Fruit fly (Drosophila melanogaster) whole organism, embryonic: ENCODE measurements around the gene Ir31a.
A peak's percentile ranks its signal among the peaks of the same experiment; 100 is the strongest.

ENCODE experiments used
- Asciz ChIP-seq: fragments of 200-800 bp; sonication (Bioruptor generic); optimal IDR thresholded peaks from 2 replicates; lab custom pipeline; 2017; ENCODE audit warnings: missing biosample characterization, mild to moderate bottlenecking, missing genetic modification characterization, missing genetic modification reagents
- CG10979 ChIP-seq: fragments of 200-800 bp; sonication (Bioruptor generic); optimal IDR thresholded peaks from 2 replicates; lab custom pipeline; 2018; ENCODE audit warnings: missing biosample characterization, mild to moderate bottlenecking, missing genetic modification characterization, moderate library complexity
- CG11085 ChIP-seq: fragments of 200-800 bp; sonication (Bioruptor generic); IDR thresholded peaks from 2 replicates; pipeline ENCODE4 v1.3.6; 2022; ENCODE audit warnings: missing biosample characterization, missing genetic modification characterization
- CG11504 ChIP-seq: fragments of 200-800 bp; sonication (Bioruptor generic); optimal IDR thresholded peaks from 3 replicates; lab custom pipeline; 2019; ENCODE audit warnings: missing biosample characterization, mild to moderate bottlenecking, missing genetic modification characterization, moderate library complexity
- CG11560 ChIP-seq: fragments of 200-800 bp; sonication (Bioruptor generic); IDR thresholded peaks from 3 replicates; pipeline ENCODE4 v1.3.6; 2022; ENCODE audit warnings: missing biosample characterization, missing genetic modification characterization
- CG13123 ChIP-seq: fragments of 200-800 bp; sonication (Bioruptor generic); optimal IDR thresholded peaks from 2 replicates; lab custom pipeline; 2016; ENCODE audit warnings: missing biosample characterization, missing genetic modification characterization
- CG13775 ChIP-seq: fragments of 200-800 bp; sonication (Bioruptor generic); optimal IDR thresholded peaks from 3 replicates; lab custom pipeline; 2017; ENCODE audit warnings: missing biosample characterization, mild to moderate bottlenecking, missing genetic modification characterization
- CG13894 ChIP-seq: fragments of 200-800 bp; sonication (Bioruptor generic); optimal IDR thresholded peaks from 3 replicates; lab custom pipeline; 2018; ENCODE audit warnings: missing biosample characterization, mild to moderate bottlenecking, missing genetic modification characterization, moderate library complexity
- CG14014 ChIP-seq: fragments of 200-800 bp; sonication (Bioruptor generic); IDR thresholded peaks from 2 replicates; pipeline ENCODE4 v1.3.6; 2022; ENCODE audit warnings: missing biosample characterization, missing genetic modification characterization
- CG17612 ChIP-seq: fragments of 200-800 bp; sonication (Bioruptor generic); IDR thresholded peaks from 2 replicates; pipeline ENCODE4 v1.3.6; 2022; ENCODE audit warnings: missing biosample characterization, missing genetic modification characterization
- CG2889 ChIP-seq: fragments of 200-800 bp; sonication (Bioruptor generic); IDR thresholded peaks from 3 replicates; pipeline ENCODE4 v1.3.6; 2022; ENCODE audit warnings: missing biosample characterization, missing genetic modification characterization
- CG30431 ChIP-seq: fragments of 200-800 bp; sonication (Bioruptor generic); optimal IDR thresholded peaks from 2 replicates; lab custom pipeline; 2017; ENCODE audit warnings: missing biosample characterization, missing genetic modification characterization
- CG31224 ChIP-seq: fragments of 200-800 bp; sonication (Bioruptor generic); IDR thresholded peaks from 2 replicates; pipeline ENCODE4 v1.3.6; 2022; ENCODE audit warnings: missing biosample characterization, missing genetic modification characterization
- CG33557 ChIP-seq: fragments of 200-800 bp; sonication (Bioruptor generic); optimal IDR thresholded peaks from 2 replicates; lab custom pipeline; 2019; ENCODE audit warnings: missing biosample characterization, mild to moderate bottlenecking, missing genetic modification characterization, moderate library complexity
- CG4820 ChIP-seq: fragments of 200-800 bp; sonication (Bioruptor generic); optimal IDR thresholded peaks from 3 replicates; lab custom pipeline; 2016; ENCODE audit warnings: missing biosample characterization, missing genetic modification characterization
- CG5245 ChIP-seq: fragments of 200-800 bp; sonication (Bioruptor generic); optimal IDR thresholded peaks from 3 replicates; lab custom pipeline; 2016; ENCODE audit warnings: missing biosample characterization, missing genetic modification characterization
- CG6689 ChIP-seq: fragments of 200-800 bp; sonication (Bioruptor generic); IDR thresholded peaks from 2 replicates; pipeline ENCODE4 v1.3.6; 2022; ENCODE audit warnings: missing biosample characterization, missing genetic modification characterization
- CG7963 ChIP-seq: fragments of 200-800 bp; sonication (Bioruptor generic); IDR thresholded peaks from 3 replicates; pipeline ENCODE4 v1.3.6; 2022; ENCODE audit warnings: missing biosample characterization, missing genetic modification characterization; ENCODE audit not compliant: partially characterized antibody
- CG8290 ChIP-seq, 3 experiments: fragments of 200-800 bp; sonication (Bioruptor generic); optimal IDR thresholded peaks; 2 replicates each; lab custom pipeline; 2016 to 2019; ENCODE audit warnings: missing biosample characterization in 3 of 3, missing genetic modification characterization in 3 of 3, mild to moderate bottlenecking in 2 of 3, moderate library complexity in 1 of 3
- CG8388 ChIP-seq: fragments of 200-800 bp; sonication (Bioruptor generic); optimal IDR thresholded peaks from 2 replicates; lab custom pipeline; 2019; ENCODE audit warnings: missing biosample characterization, mild to moderate bottlenecking, missing genetic modification characterization, moderate library complexity
- CG8765 ChIP-seq: fragments of 200-800 bp; sonication (Bioruptor generic); IDR thresholded peaks from 2 replicates; pipeline ENCODE4 v1.3.6; 2022; ENCODE audit warnings: missing biosample characterization, missing genetic modification characterization
- CG9797 ChIP-seq: fragments of 200-800 bp; sonication (Bioruptor generic); optimal IDR thresholded peaks from 3 replicates; lab custom pipeline; 2018; ENCODE audit warnings: missing biosample characterization, mild to moderate bottlenecking, missing genetic modification characterization
- CG9817 ChIP-seq: fragments of 200-800 bp; sonication (Bioruptor generic); optimal IDR thresholded peaks from 2 replicates; lab custom pipeline; 2018; ENCODE audit warnings: missing biosample characterization, mild to moderate bottlenecking, missing genetic modification characterization, moderate library complexity
- CoRest ChIP-seq: fragments of 200-800 bp; sonication (Bioruptor generic); optimal IDR thresholded peaks from 3 replicates; lab custom pipeline; 2018; ENCODE audit warnings: missing biosample characterization, mild to moderate bottlenecking, missing genetic modification characterization, moderate library complexity
- D ChIP-seq, 2 experiments: fragments of 200-800 bp in 1 of 2; fragments of >200 bp in 1 of 2; sonication (Bioruptor generic) in 1 of 2; optimal IDR thresholded peaks; 2 replicates in 1 of 2; 3 replicates in 1 of 2; lab custom pipeline; 2017; ENCODE audit warnings: mild to moderate bottlenecking in 1 of 2, missing biosample characterization in 1 of 2, missing genetic modification characterization in 1 of 2, missing genetic modification reagents in 1 of 2
- Dfd ChIP-seq, 2 experiments: fragments of >200 bp; optimal IDR thresholded peaks; 2 replicates each; lab custom pipeline; 2017; ENCODE audit warnings: missing biosample characterization in 2 of 2, missing genetic modification characterization in 2 of 2
- Jarid2 ChIP-seq: fragments of 200-800 bp; sonication (Bioruptor generic); optimal IDR thresholded peaks from 3 replicates; lab custom pipeline; 2017; ENCODE audit warnings: mild to moderate bottlenecking, missing biosample characterization, missing genetic modification reagents, missing genetic modification characterization
- MTF-1 ChIP-seq: fragments of 200-800 bp; sonication (Bioruptor generic); optimal IDR thresholded peaks from 2 replicates; lab custom pipeline; 2018; ENCODE audit warnings: missing biosample characterization, mild to moderate bottlenecking, missing genetic modification characterization, borderline replicate concordance
- Mad ChIP-seq: fragments of 200-800 bp; sonication (Bioruptor generic); optimal IDR thresholded peaks from 2 replicates; lab custom pipeline; 2016; ENCODE audit warnings: missing biosample characterization, missing genetic modification characterization
- Rfx ChIP-seq: fragments of 200-800 bp; sonication (Bioruptor generic); IDR thresholded peaks from 2 replicates; pipeline ENCODE4 v1.3.6; 2022; ENCODE audit warnings: missing biosample characterization, missing genetic modification characterization
- Sin3A ChIP-seq: fragments of >200 bp; optimal IDR thresholded peaks from 2 replicates; lab custom pipeline; 2018
- Six4 ChIP-seq: fragments of 200-800 bp; sonication (Bioruptor generic); optimal IDR thresholded peaks from 2 replicates; lab custom pipeline; 2016; ENCODE audit warnings: missing biosample characterization, missing genetic modification characterization
- ap ChIP-seq: fragments of 200-800 bp; sonication (Bioruptor generic); IDR thresholded peaks from 2 replicates; pipeline ENCODE4 v1.3.6; 2022; ENCODE audit warnings: missing biosample characterization, missing genetic modification characterization
- bcd ChIP-seq: fragments of 200-800 bp; sonication (Bioruptor generic); optimal IDR thresholded peaks from 2 replicates; lab custom pipeline; 2017; ENCODE audit warnings: missing biosample characterization, mild to moderate bottlenecking, missing genetic modification characterization
- chm ChIP-seq: fragments of 200-800 bp; sonication (Bioruptor generic); IDR thresholded peaks from 2 replicates; pipeline ENCODE4 v1.3.6; 2022; ENCODE audit warnings: missing biosample characterization, missing genetic modification characterization
- crp ChIP-seq, 2 experiments: fragments of 200-800 bp; sonication (Bioruptor generic); optimal IDR thresholded peaks; 2 replicates in 1 of 2; 3 replicates in 1 of 2; lab custom pipeline; 2017; ENCODE audit warnings: missing biosample characterization in 2 of 2, missing genetic modification characterization in 2 of 2, mild to moderate bottlenecking in 1 of 2, moderate library complexity in 1 of 2
- dmrt99B ChIP-seq: fragments of 200-800 bp; sonication (Bioruptor generic); optimal IDR thresholded peaks from 2 replicates; lab custom pipeline; 2018; ENCODE audit warnings: missing biosample characterization, mild to moderate bottlenecking, missing genetic modification characterization, moderate library complexity
- ewg ChIP-seq: fragments of 200-800 bp; sonication (Bioruptor generic); optimal IDR thresholded peaks from 3 replicates; lab custom pipeline; 2017; ENCODE audit warnings: mild to moderate bottlenecking, missing biosample characterization, missing genetic modification reagents, missing genetic modification characterization
- fd3F ChIP-seq: fragments of 200-800 bp; sonication (Bioruptor generic); optimal IDR thresholded peaks from 2 replicates; lab custom pipeline; 2018; ENCODE audit warnings: missing biosample characterization, mild to moderate bottlenecking, missing genetic modification characterization, moderate library complexity
- her ChIP-seq: fragments of 200-800 bp; sonication (Bioruptor generic); optimal IDR thresholded peaks from 2 replicates; lab custom pipeline; 2016; ENCODE audit warnings: missing biosample characterization, missing genetic modification characterization
- nerfin-1 ChIP-seq: fragments of 200-800 bp; sonication (Bioruptor generic); optimal IDR thresholded peaks from 3 replicates; lab custom pipeline; 2019; ENCODE audit warnings: missing biosample characterization, mild to moderate bottlenecking, missing genetic modification characterization, moderate library complexity
- peb ChIP-seq: fragments of 200-800 bp; sonication (Bioruptor generic); IDR thresholded peaks from 2 replicates; pipeline ENCODE4 v1.3.6; 2022; ENCODE audit warnings: missing biosample characterization, missing genetic modification characterization
- phol ChIP-seq: fragments of 200-800 bp; sonication (Bioruptor generic); optimal IDR thresholded peaks from 3 replicates; lab custom pipeline; 2018; ENCODE audit warnings: missing biosample characterization, mild to moderate bottlenecking, missing genetic modification characterization, moderate library complexity
- pros ChIP-seq: fragments of 200-800 bp; sonication (Bioruptor generic); optimal IDR thresholded peaks from 3 replicates; lab custom pipeline; 2019; ENCODE audit warnings: missing biosample characterization, mild to moderate bottlenecking, missing genetic modification characterization, moderate library complexity
- ro ChIP-seq: fragments of 200-800 bp; sonication (Bioruptor generic); IDR thresholded peaks from 2 replicates; pipeline ENCODE4 v1.3.6; 2022; ENCODE audit warnings: missing biosample characterization, missing genetic modification characterization
- sens ChIP-seq: fragments of 200-800 bp; sonication (Bioruptor generic); peaks from one replicate; lab custom pipeline; 2016; ENCODE audit warnings: missing biosample characterization, missing genetic modification characterization
- slp2 ChIP-seq: fragments of 200-800 bp; sonication (Bioruptor generic); optimal IDR thresholded peaks from 2 replicates; lab custom pipeline; 2016; ENCODE audit warnings: missing biosample characterization, missing genetic modification characterization
- zfh1 ChIP-seq: fragments of 200-800 bp; sonication (Bioruptor generic); IDR thresholded peaks from 3 replicates; pipeline ENCODE4 v1.3.6; 2022; ENCODE audit warnings: missing biosample characterization, missing genetic modification characterization

Gene Ir31a

DNA sequence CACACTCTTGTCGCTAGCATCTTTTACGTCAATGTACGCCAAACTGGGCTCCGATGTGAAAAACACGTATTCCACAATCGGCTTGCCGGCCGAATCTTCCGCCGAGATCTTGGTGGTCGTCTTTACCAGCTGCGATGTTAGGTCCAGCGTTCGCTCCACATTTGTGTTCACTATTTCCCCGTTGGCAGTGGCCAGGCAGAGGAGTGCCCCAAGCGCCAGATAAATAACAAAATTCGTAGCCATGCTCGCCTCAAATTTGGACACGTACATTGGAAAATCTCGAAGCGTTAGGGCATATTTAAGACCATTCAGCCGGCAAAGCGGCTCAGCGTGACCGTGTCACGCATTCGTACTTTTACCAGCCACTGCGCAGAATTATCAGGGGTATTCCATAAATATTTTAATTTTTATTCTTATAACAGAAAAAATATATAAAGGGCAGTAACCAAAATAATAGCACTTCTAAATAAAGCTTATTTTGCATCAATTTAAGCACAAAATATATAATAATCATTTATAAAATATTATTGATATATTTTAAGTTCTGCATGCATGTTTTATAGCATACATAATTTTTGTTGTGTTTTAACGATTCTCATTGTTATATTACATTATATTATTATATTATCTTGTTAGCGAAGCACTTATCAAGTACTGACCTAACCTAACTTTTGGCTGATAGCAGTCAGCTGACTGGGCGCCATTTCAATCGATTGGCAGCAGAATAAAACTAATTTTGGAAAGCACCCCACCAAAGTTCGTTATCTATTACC is 29.7 kb upstream of the Ir31a start, which contains the start of the genes CG33303 and dpr19 (continued):
- peak; percentile 34; the same call in 1 of the 2 replicates for TF ChIP-seq CG14014 (GFP tag; lab: Robert Waterston, UW)
- no peak for TF ChIP-seq CG8765 (GFP tag; lab: Robert Waterston, UW)
- no peak for TF ChIP-seq Sin3A
- TF ChIP-seq bcd = peak; percentile 65
- TF ChIP-seq CG11560 (tag; lab: Robert Waterston, UW) = no peak
- TF ChIP-seq slp2 (GFP tag; lab: Kevin White, UChicago) = no peak
- no peak for TF ChIP-seq CG2889 (GFP tag; lab: Robert Waterston, UW)
- TF ChIP-seq Jarid2 (GFP tag; lab: Kevin White, UChicago) = no peak
- no peak for TF ChIP-seq CG17612 (GFP tag; lab: Robert Waterston, UW)
- peak; percentile 80 for TF ChIP-seq dmrt99B (tag; lab: Kevin White, UChicago)
- peak; percentile 26 for TF ChIP-seq pros (GFP tag; lab: Kevin White, UChicago)
- TF ChIP-seq Asciz (GFP tag; lab: Kevin White, UChicago) = peak; percentile 9
- no peak for TF ChIP-seq D (optimal IDR thresholded peaks at IDR 0.05; lab: Kevin White, UChicago)
- TF ChIP-seq D (GFP tag; optimal IDR thresholded peaks at IDR 0.05; lab: Kevin White, UChicago) = peak; percentile 49
- peak; percentile 50 for TF ChIP-seq CG13123 (GFP tag; lab: Kevin White, UChicago)
- TF ChIP-seq CG6689 (GFP tag; lab: Robert Waterston, UW) = peak; percentile 68
- peak; percentile 74 for TF ChIP-seq CG33557 (GFP tag; lab: Kevin White, UChicago)
- TF ChIP-seq CG11085 (GFP tag; lab: Robert Waterston, UW) = no peak
- TF ChIP-seq nerfin-1 = peak; percentile 76
- TF ChIP-seq ewg = peak; percentile 31
- peak; percentile 72 for TF ChIP-seq CG13894
- TF ChIP-seq chm (GFP tag; lab: Robert Waterston, UW) = no peak; the same call in 1 of the 2 replicates
- TF ChIP-seq Rfx (GFP tag; lab: Robert Waterston, UW) = peak; percentile 72
- no peak for TF ChIP-seq ro (GFP tag; lab: Robert Waterston, UW)
- TF ChIP-seq CG8388 = peak; percentile 86
- TF ChIP-seq sens (GFP tag; lab: Kevin White, UChicago) = no peak
- peak; percentile 41; the same call in 1 of the 2 replicates for TF ChIP-seq CG31224 (GFP tag; lab: Robert Waterston, UW)
- peak; percentile 71 for TF ChIP-seq CG13775 (GFP tag; lab: Kevin White, UChicago)
- TF ChIP-seq crp (GFP tag; optimal IDR thresholded peaks at IDR 0.05; lab: Kevin White, UChicago) = peak in 1 of 2 experiments; percentile 79
- TF ChIP-seq zfh1 = 0 out of 3 replicates have a peak, but pooled peaks have one; percentile 31
- TF ChIP-seq her = no peak
- TF ChIP-seq Dfd (GFP tag; optimal IDR thresholded peaks at IDR 0.05; lab: Kevin White, UChicago) = no peak
- TF ChIP-seq Six4 (GFP tag; lab: Kevin White, UChicago) = peak; percentile 47
- TF ChIP-seq CG5245 (GFP tag; lab: Kevin White, UChicago) = no peak
- no peak for TF ChIP-seq CG7963 (GFP tag; lab: Robert Waterston, UW)
- TF ChIP-seq peb (GFP tag; lab: Robert Waterston, UW) = no peak
- peak; percentile 83 for TF ChIP-seq CoRest (tag; lab: Kevin White, UChicago)
- TF ChIP-seq CG30431 (GFP tag; lab: Kevin White, UChicago) = no peak
- TF ChIP-seq CG4820 = peak; percentile 41
- TF ChIP-seq CG9797 = peak; percentile 80
- peak; percentile 67 for TF ChIP-seq ap (GFP tag; lab: Robert Waterston, UW)
- peak; percentile 58 for TF ChIP-seq fd3F (GFP tag; lab: Kevin White, UChicago)
- no peak for TF ChIP-seq Mad (GFP tag; lab: Kevin White, UChicago)
- TF ChIP-seq CG10979 = peak; percentile 84
- TF ChIP-seq CG11504 (tag; lab: Kevin White, UChicago) = peak; percentile 85
- TF ChIP-seq phol = peak; percentile 90
- TF ChIP-seq CG9817 = peak; percentile 59
- TF ChIP-seq MTF-1 (GFP tag; lab: Kevin White, UChicago) = no peak
- peak; percentile 73 for TF ChIP-seq CG8290 (GFP tag; optimal IDR thresholded peaks at IDR 0.05; lab: Kevin White, UChicago)
- TF ChIP-seq CG8290 (tag; optimal IDR thresholded peaks at IDR 0.05; lab: Kevin White, UChicago) = no peak
